Fruit fly (Drosophila melanogaster) whole organism, prepupa: ENCODE data around the gene Ir94f.

Source experiments
- CG6163 ChIP-seq: fragments of 200-800 bp; sonication (Bioruptor generic); IDR thresholded peaks from 3 replicates; pipeline ENCODE4 v1.3.6; 2022; ENCODE audit warnings: missing biosample characterization, missing genetic modification characterization
- eg ChIP-seq: fragments of 200-800 bp; sonication (Bioruptor generic); IDR thresholded peaks from 3 replicates; pipeline ENCODE4 v1.3.6; 2022; ENCODE audit warnings: missing biosample characterization, missing genetic modification characterization

dm6 chr3R:23503511-23503910 is 21.8 kb downstream of the Ir94f start:
- no peak for TF ChIP-seq CG6163
- no peak for TF ChIP-seq eg (GFP tag; lab: Robert Waterston, UW)
